Worm (Caenorhabditis elegans): ENCODE results near the gene syd-2.

Gene syd-2

ce11 chrX:10514834-10515233 is 40.2 kb downstream of the syd-2 start:
- no peak for TF ChIP-seq mep-1 (tag; optimal IDR thresholded peaks at IDR 0.05)
- no peak for TF ChIP-seq lin-32 (GFP tag; optimal IDR thresholded peaks at IDR 0.05)
- no peak for TF ChIP-seq nhr-12 (tag; optimal IDR thresholded peaks at IDR 0.05)
- no peak for TF ChIP-seq nhr-2 (tag; optimal IDR thresholded peaks at IDR 0.05)
- peak; percentile 57 for TF ChIP-seq lsy-2 (tag; optimal IDR thresholded peaks at IDR 0.05)
- TF ChIP-seq lin-13 (tag; optimal IDR thresholded peaks at IDR 0.05): no peak
- TF ChIP-seq M03D4.4 (tag; optimal IDR thresholded peaks at IDR 0.05): no peak
- TF ChIP-seq ham-2 (GFP tag; optimal IDR thresholded peaks at IDR 0.05): peak; percentile 3

DNA sequence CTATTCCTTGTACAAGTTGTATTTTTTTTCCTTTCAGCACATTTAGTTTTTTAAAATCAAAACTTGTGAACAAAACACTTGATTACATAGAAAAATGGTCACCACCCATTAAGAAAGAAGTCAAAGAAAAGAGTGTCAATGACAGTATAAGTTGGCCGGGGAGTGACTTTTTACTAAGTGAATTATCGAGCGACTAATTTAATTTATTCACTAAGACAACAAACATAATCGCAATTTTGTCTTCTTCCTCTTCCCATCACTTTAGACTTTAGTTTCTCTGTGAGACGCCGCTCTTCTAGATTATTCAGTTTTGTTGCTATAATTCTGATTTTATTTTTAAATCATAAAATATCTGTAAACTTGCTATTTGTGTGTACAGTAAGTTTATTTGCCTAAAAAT is 41.0 kb downstream of the syd-2 start:
- TF ChIP-seq unc-120 (tag; optimal IDR thresholded peaks at IDR 0.05; ENCODE audit: poor library complexity, severe bottlenecking): no peak
- TF ChIP-seq M03D4.4 (tag; optimal IDR thresholded peaks at IDR 0.05): no peak
- no peak for TF ChIP-seq ceh-39 (tag; optimal IDR thresholded peaks at IDR 0.05)
- no peak for TF ChIP-seq zip-8 (tag; optimal IDR thresholded peaks at IDR 0.05)
- peak; percentile 5 for TF ChIP-seq ces-1 (GFP tag; optimal IDR thresholded peaks at IDR 0.05)
- TF ChIP-seq hlh-1 (tag; optimal IDR thresholded peaks at IDR 0.05): no peak

DNA sequence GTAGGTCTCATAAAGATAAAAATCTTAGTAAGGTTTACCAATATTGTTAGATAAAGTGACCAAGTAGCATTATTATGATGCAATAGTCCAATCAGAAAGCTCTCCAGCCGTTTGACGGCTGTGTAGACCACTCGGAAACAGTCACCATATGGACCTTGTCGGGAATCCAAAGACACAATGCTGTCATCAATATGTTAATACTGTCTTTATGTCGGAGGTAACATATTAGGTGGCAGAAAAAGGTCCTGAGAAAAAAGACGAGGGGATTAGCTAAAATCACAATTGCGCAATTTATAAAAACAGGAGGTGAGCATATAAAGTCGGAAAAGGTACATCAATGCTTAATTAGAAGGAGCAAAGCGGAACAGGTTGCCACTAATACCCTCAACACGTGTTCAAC is 47.1 kb downstream of the syd-2 start:
- TF ChIP-seq cnd-1 (tag; optimal IDR thresholded peaks at IDR 0.05): peak; percentile 54
- TF ChIP-seq unc-62 (GFP tag; optimal IDR thresholded peaks at IDR 0.05): peak; percentile 8
- TF ChIP-seq zip-8 (tag; optimal IDR thresholded peaks at IDR 0.05): peak; percentile 39
- TF ChIP-seq elt-1 (tag; optimal IDR thresholded peaks at IDR 0.05; ENCODE audit: borderline replicate concordance, insufficient read depth): peak; percentile 46
- TF ChIP-seq lin-32 (GFP tag; optimal IDR thresholded peaks at IDR 0.05): no peak
- TF ChIP-seq elt-3 (tag; optimal IDR thresholded peaks at IDR 0.05): no peak
- TF ChIP-seq lsy-2 (tag; optimal IDR thresholded peaks at IDR 0.05): no peak
- no peak for TF ChIP-seq drap-1 (GFP tag; optimal IDR thresholded peaks at IDR 0.05)
- TF ChIP-seq sem-2 (GFP tag; optimal IDR thresholded peaks at IDR 0.05): no peak
- no peak for TF ChIP-seq mep-1 (tag; optimal IDR thresholded peaks at IDR 0.05)
- TF ChIP-seq nhr-2 (tag; optimal IDR thresholded peaks at IDR 0.05): peak; percentile 83
- TF ChIP-seq nhr-76 (tag; optimal IDR thresholded peaks at IDR 0.05): no peak
- no peak for TF ChIP-seq flh-1 (GFP tag; optimal IDR thresholded peaks at IDR 0.05)

- TF ChIP-seq bed-3 (GFP tag; optimal IDR thresholded peaks at IDR 0.05): no peak
- no peak for TF ChIP-seq nhr-76 (tag; optimal IDR thresholded peaks at IDR 0.05)
- TF ChIP-seq lsy-2 (tag; optimal IDR thresholded peaks at IDR 0.05): peak; percentile 85
- no peak for TF ChIP-seq ceh-43 (GFP tag; optimal IDR thresholded peaks at IDR 0.05)
These were observed 49.8 kb downstream of the syd-2 start for ce11 chrX:10505193-10505592.

ce11 chrX:10503393-10503792 is 51.6 kb downstream of the syd-2 start:
- peak; percentile 69 for TF ChIP-seq nhr-2 (tag; optimal IDR thresholded peaks at IDR 0.05)
- TF ChIP-seq mep-1 (tag; optimal IDR thresholded peaks at IDR 0.05): no peak
- TF ChIP-seq cnd-1 (tag; optimal IDR thresholded peaks at IDR 0.05): peak; percentile 74
- peak; percentile 15 for TF ChIP-seq ces-1 (GFP tag; optimal IDR thresholded peaks at IDR 0.05)

DNA sequence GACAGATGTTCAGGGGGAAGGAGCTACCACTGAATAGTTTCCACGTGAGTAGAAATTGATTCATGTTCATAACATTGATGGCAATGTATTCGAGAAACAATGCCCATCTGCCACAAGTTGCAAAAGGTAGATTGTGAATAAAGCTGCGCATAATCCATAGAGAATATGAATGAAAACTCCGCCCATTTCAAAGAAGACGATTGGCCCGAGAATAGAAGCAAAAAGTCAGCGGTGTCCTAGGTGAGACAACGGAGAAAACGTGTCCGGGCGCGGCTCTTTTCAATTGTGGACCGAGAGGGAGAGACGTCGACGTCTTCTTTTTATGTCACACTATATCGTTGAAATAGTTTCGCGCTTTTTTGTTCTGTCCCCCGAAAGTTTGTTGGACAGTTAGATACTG is 55.4 kb downstream of the syd-2 start, which contains the start of gene vab-3:
TSS of gene vab-3 (plus strand) at position 301 of the 400 bp plus-strand sequence.
- no peak for TF ChIP-seq nhr-12 (tag; optimal IDR thresholded peaks at IDR 0.05)
- TF ChIP-seq ham-2 (GFP tag; optimal IDR thresholded peaks at IDR 0.05): no peak
- no peak for TF ChIP-seq unc-39 (tag; optimal IDR thresholded peaks at IDR 0.05)
- no peak for TF ChIP-seq ceh-39 (tag; optimal IDR thresholded peaks at IDR 0.05)
- no peak for TF ChIP-seq nhr-28 (tag; optimal IDR thresholded peaks at IDR 0.05)
- no peak for TF ChIP-seq unc-62 (GFP tag; optimal IDR thresholded peaks at IDR 0.05)

Measured in whole organism, mixed stage, embryonic.